Worm (Caenorhabditis elegans): ENCODE measurements around the gene lgc-36.

DNA sequence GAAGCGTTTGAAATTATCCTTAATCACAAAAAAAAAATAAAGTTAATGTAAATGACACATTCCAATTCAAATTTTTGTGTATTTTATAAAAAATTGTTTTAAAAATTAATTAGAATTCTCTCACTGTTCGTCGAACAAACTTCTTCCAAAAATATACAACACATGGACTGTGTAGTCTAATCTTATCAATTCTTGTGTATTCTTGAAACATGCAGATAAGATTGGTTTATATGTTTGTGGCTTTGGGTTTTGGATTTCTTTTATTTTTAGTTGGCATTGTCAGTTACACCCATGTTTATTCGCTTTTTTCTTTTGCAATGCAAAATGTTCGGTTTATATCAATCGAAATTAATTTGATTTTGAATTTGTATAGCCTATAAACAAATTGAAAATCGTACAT is 38.4 kb downstream of the lgc-36 start:
- TF ChIP-seq ceh-91 (GFP tag; IDR thresholded peaks at IDR 0.05) (no peak), ama-1 (optimal IDR thresholded peaks at IDR 0.05) (no peak), ama-1 (GFP tag; optimal IDR thresholded peaks at IDR 0.05) (no peak), egl-18 (GFP tag; IDR thresholded peaks at IDR 0.05) (no peak), Y95B8A.8 (GFP tag; IDR thresholded peaks at IDR 0.05) (no peak)

Data from whole organism, young adult.